Fruit fly (Drosophila melanogaster): ENCODE data around the gene sina.

DNA sequence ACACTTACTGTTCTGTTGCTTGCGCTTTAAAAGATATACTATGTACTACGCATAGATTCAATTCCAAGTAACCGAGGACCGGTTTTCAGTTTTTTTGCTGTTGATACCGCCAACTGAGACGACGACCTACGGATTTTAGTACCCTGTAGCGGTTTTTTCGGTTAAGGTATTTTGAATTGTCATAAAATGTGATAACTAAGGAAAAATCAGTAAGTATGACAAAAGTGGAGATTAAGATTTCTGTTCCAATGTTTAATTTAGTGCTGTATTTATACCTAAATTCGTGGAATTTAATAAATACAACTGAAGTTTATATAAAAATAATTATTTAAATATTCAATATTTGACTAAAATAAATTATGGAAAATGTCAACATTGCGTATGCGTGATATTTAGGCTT lies 27.5 kb downstream of the sina start:
- no peak for TF ChIP-seq Mio (GFP tag; optimal IDR thresholded peaks at IDR 0.05)
- no peak for TF ChIP-seq Dfd (GFP tag; optimal IDR thresholded peaks at IDR 0.05)
- TF ChIP-seq usp (GFP tag; optimal IDR thresholded peaks at IDR 0.05): no peak
- no peak for TF ChIP-seq Hr78 (GFP tag; optimal IDR thresholded peaks at IDR 0.05)
- no peak for TF ChIP-seq brk (GFP tag; optimal IDR thresholded peaks at IDR 0.05)
- TF ChIP-seq Myc (optimal IDR thresholded peaks at IDR 0.05): no peak
- TF ChIP-seq Dif (GFP tag; optimal IDR thresholded peaks at IDR 0.05; ENCODE audit: partially characterized antibody): no peak
- TF ChIP-seq HLH106 (tag; optimal IDR thresholded peaks at IDR 0.05): no peak
- no peak for TF ChIP-seq tai (GFP tag; optimal IDR thresholded peaks at IDR 0.05)
- TF ChIP-seq h (GFP tag; optimal IDR thresholded peaks at IDR 0.05): no peak
- TF ChIP-seq CrebA (GFP tag; optimal IDR thresholded peaks at IDR 0.05; ENCODE audit: borderline replicate concordance): no peak
